Worm (Caenorhabditis elegans) whole organism, early embryonic: ENCODE data around the gene imph-1.

Experiments
- aly-1 ChIP-seq: sonication (generic microtip); optimal IDR thresholded peaks from 2 replicates; lab custom pipeline; 2016; ENCODE audit warnings: missing genetic modification characterization, missing compliant biosample characterization
- ama-1 ChIP-seq: fragments of 150-350 bp; optimal IDR thresholded peaks from 2 replicates; lab custom pipeline; 2014
- ets-7 ChIP-seq: sonication (generic microtip); optimal IDR thresholded peaks from 2 replicates; lab custom pipeline; 2016; ENCODE audit warnings: missing genotype, missing genetic modification characterization, missing compliant biosample characterization
- flt-1 ChIP-seq: fragments of 200-800 bp; sonication (Bioruptor generic); IDR thresholded peaks from 2 replicates; pipeline ENCODE4 v1.3.6; 2022; ENCODE audit warnings: missing genetic modification characterization, missing compliant biosample characterization
- hmbx-1 ChIP-seq: sonication (generic microtip); optimal IDR thresholded peaks from 2 replicates; lab custom pipeline; 2016; ENCODE audit warnings: mild to moderate bottlenecking, missing genetic modification characterization, missing compliant biosample characterization
- hnd-1 ChIP-seq: sonication (generic microtip); optimal IDR thresholded peaks from 2 replicates; lab custom pipeline; 2016; ENCODE audit warnings: missing genetic modification characterization, missing compliant biosample characterization
- pes-1 ChIP-seq: fragments of 200-800 bp; sonication (Bioruptor generic); IDR thresholded peaks from 2 replicates; pipeline ENCODE4 v1.3.6; 2022; ENCODE audit warnings: missing genetic modification reagents, missing genetic modification characterization, missing compliant biosample characterization
- tbx-11 ChIP-seq: fragments of 200-800 bp; sonication (Bioruptor generic); IDR thresholded peaks from 2 replicates; pipeline ENCODE4 v1.3.6; 2022; ENCODE audit warnings: missing genetic modification characterization, missing compliant biosample characterization
- tbx-37 ChIP-seq: fragments of 200-800 bp; sonication (Bioruptor generic); conservative IDR thresholded peaks from 2 replicates; pipeline ENCODE4 v1.3.6; 2022; ENCODE audit warnings: missing genetic modification reagents, missing genetic modification characterization, missing compliant biosample characterization
- tra-4 ChIP-seq: sonication (generic microtip); optimal IDR thresholded peaks from 2 replicates; lab custom pipeline; 2017; ENCODE audit warnings: missing genetic modification characterization, missing compliant biosample characterization

DNA sequence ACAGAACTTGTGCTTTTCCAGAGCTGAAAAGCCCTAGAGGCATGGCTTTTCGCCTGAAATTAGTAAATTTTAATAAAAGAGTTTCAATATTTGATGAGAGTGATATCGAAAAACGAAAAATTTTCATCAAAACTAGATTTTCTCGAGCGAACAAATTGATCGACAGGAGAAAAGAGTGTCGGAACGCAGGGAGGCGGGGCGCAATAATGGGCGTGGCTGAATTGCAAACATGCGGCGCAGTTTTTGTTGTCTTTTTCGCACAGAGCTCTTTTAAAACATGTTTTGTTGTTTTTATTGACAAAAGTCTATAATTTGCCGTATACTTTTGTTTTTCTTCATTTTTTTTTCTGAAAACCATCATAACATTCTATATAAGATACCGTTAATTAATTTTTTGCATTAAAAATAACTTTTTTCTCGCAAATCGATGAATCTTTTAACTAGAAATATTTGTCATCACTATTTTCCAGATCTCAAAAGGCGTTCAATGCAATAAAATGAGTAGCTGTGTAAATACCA, 25.0 kb downstream of the imph-1 start, which contains the start of the genes sel-5 and wdr-48:
- TF ChIP-seq flt-1 (0 out of 2 replicates have a peak, but pooled peaks have one; percentile 16), hnd-1 (tag; lab: Kevin White, UChicago) (no peak), tra-4 (no peak), tbx-11 (GFP tag; lab: Robert Waterston, UW) (no peak), ama-1 (lab: Kevin White, UChicago) (no peak), aly-1 (tag; lab: Kevin White, UChicago) (no peak), hmbx-1 (no peak), ets-7 (no peak), tbx-37 (no peak), pes-1 (no peak)
